Worm (Caenorhabditis elegans): ENCODE results near the gene Y58A7A.2.

DNA sequence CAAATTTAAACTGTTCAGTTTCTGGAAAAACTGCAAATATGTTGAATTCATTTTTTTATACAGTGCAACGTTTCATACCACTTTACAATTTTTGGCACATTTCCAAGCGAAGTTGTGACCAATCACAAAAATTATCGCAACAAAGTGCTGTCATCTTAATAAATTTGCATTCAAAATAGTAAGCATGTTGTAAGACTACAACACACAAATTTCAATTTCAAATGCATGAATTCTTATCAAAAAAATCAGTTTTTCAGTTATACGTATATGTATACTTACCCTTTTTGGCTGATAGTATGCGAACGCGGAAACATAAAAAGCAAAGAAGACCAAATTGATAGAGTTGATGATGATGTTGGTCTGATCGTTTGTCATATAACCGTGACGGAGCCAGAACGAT lies 41.8 kb downstream of the Y58A7A.2 start:
- no peak for TF ChIP-seq lsy-2 (tag; optimal IDR thresholded peaks at IDR 0.05)
- TF ChIP-seq pha-4 (tag; optimal IDR thresholded peaks at IDR 0.05) = no peak
- TF ChIP-seq nhr-237 (tag; optimal IDR thresholded peaks at IDR 0.05) = no peak
- no peak for TF ChIP-seq flh-1 (GFP tag; optimal IDR thresholded peaks at IDR 0.05)
- no peak for TF ChIP-seq snpc-4 (tag; optimal IDR thresholded peaks at IDR 0.05)
- TF ChIP-seq unc-62 (GFP tag; optimal IDR thresholded peaks at IDR 0.05) = no peak
- TF ChIP-seq mep-1 (tag; optimal IDR thresholded peaks at IDR 0.05) = no peak
- TF ChIP-seq sem-2 (GFP tag; optimal IDR thresholded peaks at IDR 0.05) = no peak
- TF ChIP-seq nhr-2 (tag; optimal IDR thresholded peaks at IDR 0.05) = no peak

Data from whole organism, mixed stage, embryonic.